Worm (Caenorhabditis elegans): Measurements from ENCODE around the gene mrpl-20.

- TF ChIP-seq mab-9 (GFP tag; IDR thresholded peaks at IDR 0.05): no peak
- no peak for TF ChIP-seq lin-15B (tag; optimal IDR thresholded peaks at IDR 0.05)
- TF ChIP-seq unc-62 (GFP tag; optimal IDR thresholded peaks at IDR 0.05): no peak
- no peak for TF ChIP-seq fkh-10 (GFP tag; optimal IDR thresholded peaks at IDR 0.05)
- TF ChIP-seq ama-1 (optimal IDR thresholded peaks at IDR 0.05): no peak
- no peak for TF ChIP-seq lin-35 (GFP tag; optimal IDR thresholded peaks at IDR 0.05)
- no peak for TF ChIP-seq lsy-2 (tag; optimal IDR thresholded peaks at IDR 0.05)
- TF ChIP-seq blmp-1 (tag; optimal IDR thresholded peaks at IDR 0.05): no peak
- no peak for TF ChIP-seq nhr-11 (tag; optimal IDR thresholded peaks at IDR 0.05)
- no peak for TF ChIP-seq unc-86 (tag; optimal IDR thresholded peaks at IDR 0.05)
- TF ChIP-seq tbx-2 (tag; optimal IDR thresholded peaks at IDR 0.05): no peak
- TF ChIP-seq nhr-237 (tag; optimal IDR thresholded peaks at IDR 0.05): no peak
Measured at ce11 chrII:13333103-13333764, 4.8 kb upstream of the mrpl-20 start.

All from whole organism, L1 larva.